Worm (Caenorhabditis elegans) whole organism, L4/young adult: ENCODE data around the gene F57C7.4.

Experiments
- W03F9.2 ChIP-seq: fragments of 150-350 bp; optimal IDR thresholded peaks from 2 replicates; lab custom pipeline; 2014; ENCODE audit warnings: missing biosample characterization, missing genetic modification characterization
- him-1 ChIP-seq: sonication (generic microtip); optimal IDR thresholded peaks from 2 replicates; lab custom pipeline; 2016; ENCODE audit warnings: missing genotype, missing genetic modification reagents, missing genetic modification characterization, missing compliant biosample characterization

DNA sequence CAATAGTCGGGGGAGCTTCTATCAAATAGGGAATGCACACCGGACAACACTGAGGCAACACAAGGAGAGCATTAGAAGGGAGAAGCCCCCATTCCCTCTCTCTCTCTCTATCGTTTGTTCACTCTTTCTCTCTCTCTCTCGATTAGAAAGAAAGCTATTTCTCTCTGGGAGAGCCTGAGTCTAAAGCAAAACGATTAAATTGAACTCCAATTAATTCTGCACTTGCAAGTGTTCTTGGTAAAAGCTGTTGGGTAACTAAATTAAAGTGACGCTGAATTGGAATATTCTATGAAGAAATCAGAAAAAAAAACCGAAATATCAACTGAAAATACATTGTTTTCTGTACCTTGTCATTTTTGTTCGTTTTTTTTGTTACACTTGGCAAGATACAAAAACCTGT, 26.7 kb upstream of the F57C7.4 start:
- TF ChIP-seq him-1 (tag; lab: Kevin White, UChicago): no peak
- TF ChIP-seq W03F9.2 (tag; lab: Kevin White, UChicago): no peak
